Worm (Caenorhabditis elegans): ENCODE measurements around the gene F53C11.5.

- TF ChIP-seq nhr-28 (tag; optimal IDR thresholded peaks at IDR 0.05) (peak; percentile 49), unc-39 (tag; optimal IDR thresholded peaks at IDR 0.05) (no peak), ztf-11 (tag; optimal IDR thresholded peaks at IDR 0.05) (no peak), skn-1 (tag; optimal IDR thresholded peaks at IDR 0.05) (no peak), lin-39 (tag; optimal IDR thresholded peaks at IDR 0.05) (no peak), nhr-10 (tag; optimal IDR thresholded peaks at IDR 0.05) (no peak), fkh-10 (GFP tag; optimal IDR thresholded peaks at IDR 0.05) (no peak)
Observed at ce11 chrV:13771209-13771608, 16.1 kb upstream of the F53C11.5 start, which contains the start of gene F20G2.5.
